Fruit fly (Drosophila melanogaster) whole organism, embryonic: Measurements from ENCODE around the gene Prdm13.

ENCODE experiments used
- Aef1 ChIP-seq: fragments of 200-800 bp; sonication (Bioruptor generic); IDR thresholded peaks from 3 replicates; pipeline ENCODE4 v1.3.6; 2022; ENCODE audit warnings: missing biosample characterization, missing genetic modification characterization
- Asciz ChIP-seq: fragments of 200-800 bp; sonication (Bioruptor generic); optimal IDR thresholded peaks from 2 replicates; lab custom pipeline; 2017; ENCODE audit warnings: missing biosample characterization, mild to moderate bottlenecking, missing genetic modification characterization, missing genetic modification reagents
- Atf6 ChIP-seq: fragments of 200-800 bp; sonication (Bioruptor generic); IDR thresholded peaks from 2 replicates; pipeline ENCODE4 v1.3.6; 2022; ENCODE audit warnings: missing biosample characterization, missing genetic modification characterization
- CG10147 ChIP-seq: fragments of 200-800 bp; sonication (Bioruptor generic); optimal IDR thresholded peaks from 2 replicates; lab custom pipeline; 2019; ENCODE audit warnings: missing biosample characterization, mild to moderate bottlenecking, missing genetic modification characterization, moderate library complexity
- CG10209 ChIP-seq: fragments of 200-800 bp; sonication (Bioruptor generic); optimal IDR thresholded peaks from 3 replicates; lab custom pipeline; 2017; ENCODE audit warnings: missing biosample characterization, mild to moderate bottlenecking, missing genetic modification characterization, missing genetic modification reagents
- CG10274 ChIP-seq: fragments of 200-800 bp; sonication (Bioruptor generic); optimal IDR thresholded peaks from 3 replicates; lab custom pipeline; 2017; ENCODE audit warnings: missing biosample characterization, mild to moderate bottlenecking, missing genetic modification characterization
- CG10321 ChIP-seq: fragments of 200-800 bp; sonication (Bioruptor generic); IDR thresholded peaks from 2 replicates; pipeline ENCODE4 v1.3.6; 2022; ENCODE audit warnings: missing biosample characterization, missing genetic modification characterization
- CG10979 ChIP-seq: fragments of 200-800 bp; sonication (Bioruptor generic); optimal IDR thresholded peaks from 2 replicates; lab custom pipeline; 2018; ENCODE audit warnings: missing biosample characterization, mild to moderate bottlenecking, missing genetic modification characterization, moderate library complexity
- CG12236 ChIP-seq: fragments of 200-800 bp; sonication (Bioruptor generic); optimal IDR thresholded peaks from 2 replicates; lab custom pipeline; 2016; ENCODE audit warnings: missing biosample characterization, missing genetic modification characterization
- CG15514 ChIP-seq: fragments of 200-800 bp; sonication (Bioruptor generic); optimal IDR thresholded peaks from 3 replicates; lab custom pipeline; 2017; ENCODE audit warnings: missing biosample characterization, missing genetic modification characterization, mild to moderate bottlenecking, moderate library complexity, missing genetic modification reagents
- CG17359 ChIP-seq: fragments of 200-800 bp; sonication (Bioruptor generic); optimal IDR thresholded peaks from 3 replicates; lab custom pipeline; 2018; ENCODE audit warnings: missing biosample characterization, mild to moderate bottlenecking, missing genetic modification characterization, moderate library complexity
- CG17912 ChIP-seq: fragments of 200-800 bp; sonication (Bioruptor generic); optimal IDR thresholded peaks from 2 replicates; lab custom pipeline; 2018; ENCODE audit warnings: missing biosample characterization, mild to moderate bottlenecking, missing genetic modification characterization
- CG1792 ChIP-seq: fragments of 200-800 bp; sonication (Bioruptor generic); optimal IDR thresholded peaks from 2 replicates; lab custom pipeline; 2016; ENCODE audit warnings: missing biosample characterization, missing genetic modification characterization
- CG3065 ChIP-seq: fragments of 200-800 bp; sonication (Bioruptor generic); optimal IDR thresholded peaks from 2 replicates; lab custom pipeline; 2016; ENCODE audit warnings: missing biosample characterization, missing genetic modification characterization
- CG32532 ChIP-seq: fragments of 200-800 bp; sonication (Bioruptor generic); IDR thresholded peaks from 2 replicates; pipeline ENCODE4 v1.3.6; 2022; ENCODE audit warnings: missing biosample characterization, missing genetic modification characterization
- CG32772 ChIP-seq: fragments of 200-800 bp; sonication (Bioruptor generic); IDR thresholded peaks from 2 replicates; pipeline ENCODE4 v1.3.6; 2022; ENCODE audit warnings: missing biosample characterization, missing genetic modification characterization
- CG4404 ChIP-seq: fragments of 200-800 bp; sonication (Bioruptor generic); IDR thresholded peaks from 2 replicates; pipeline ENCODE4 v1.3.6; 2022; ENCODE audit warnings: missing biosample characterization, missing genetic modification characterization
- CG6272 ChIP-seq: fragments of 200-800 bp; sonication (Bioruptor generic); IDR thresholded peaks from 2 replicates; pipeline ENCODE4 v1.3.6; 2022; ENCODE audit warnings: missing biosample characterization, missing genetic modification characterization
- CG6654 ChIP-seq: fragments of 200-800 bp; sonication (Bioruptor generic); optimal IDR thresholded peaks from 2 replicates; lab custom pipeline; 2017; ENCODE audit warnings: missing biosample characterization, mild to moderate bottlenecking, missing genetic modification characterization
- CG7372 ChIP-seq: fragments of 200-800 bp; sonication (Bioruptor generic); IDR thresholded peaks from 2 replicates; pipeline ENCODE4 v1.3.6; 2022; ENCODE audit warnings: missing biosample characterization, missing genetic modification characterization
- CG7987 ChIP-seq: fragments of 200-800 bp; sonication (Bioruptor generic); optimal IDR thresholded peaks from 2 replicates; lab custom pipeline; 2018; ENCODE audit warnings: missing biosample characterization, mild to moderate bottlenecking, missing genetic modification characterization, moderate library complexity
- CG8388 ChIP-seq: fragments of 200-800 bp; sonication (Bioruptor generic); optimal IDR thresholded peaks from 2 replicates; lab custom pipeline; 2019; ENCODE audit warnings: missing biosample characterization, mild to moderate bottlenecking, missing genetic modification characterization, moderate library complexity
- CG9797 ChIP-seq: fragments of 200-800 bp; sonication (Bioruptor generic); optimal IDR thresholded peaks from 3 replicates; lab custom pipeline; 2018; ENCODE audit warnings: missing biosample characterization, mild to moderate bottlenecking, missing genetic modification characterization
- CkIIα-i1 ChIP-seq: fragments of 200-800 bp; sonication (Bioruptor generic); IDR thresholded peaks from 2 replicates; pipeline ENCODE4 v1.3.6; 2022; ENCODE audit warnings: missing biosample characterization, missing genetic modification characterization
- CoRest ChIP-seq: fragments of 200-800 bp; sonication (Bioruptor generic); optimal IDR thresholded peaks from 3 replicates; lab custom pipeline; 2018; ENCODE audit warnings: missing biosample characterization, mild to moderate bottlenecking, missing genetic modification characterization, moderate library complexity
- CrebB ChIP-seq: fragments of 200-800 bp; sonication (Bioruptor generic); optimal IDR thresholded peaks from 3 replicates; lab custom pipeline; 2018; ENCODE audit warnings: missing biosample characterization, mild to moderate bottlenecking, missing genetic modification characterization
- Gug ChIP-seq: fragments of 200-800 bp; sonication (Bioruptor generic); IDR thresholded peaks from 4 replicates; pipeline ENCODE4 v1.3.6; 2022; ENCODE audit warnings: missing biosample characterization, missing genetic modification characterization
- HmgD ChIP-seq: fragments of 200-800 bp; sonication (Bioruptor generic); optimal IDR thresholded peaks from 3 replicates; lab custom pipeline; 2016; ENCODE audit warnings: missing biosample characterization, missing genetic modification characterization
- HmgZ ChIP-seq: fragments of 200-800 bp; sonication (Bioruptor generic); optimal IDR thresholded peaks from 2 replicates; lab custom pipeline; 2018; ENCODE audit warnings: missing biosample characterization, mild to moderate bottlenecking, missing genetic modification characterization
- NC2β ChIP-seq: fragments of 200-800 bp; sonication (Bioruptor generic); optimal IDR thresholded peaks from 2 replicates; lab custom pipeline; 2016; ENCODE audit warnings: missing biosample characterization, missing genetic modification characterization
- Neu2 ChIP-seq: fragments of 200-800 bp; sonication (Bioruptor generic); optimal IDR thresholded peaks from 3 replicates; lab custom pipeline; 2016; ENCODE audit warnings: missing biosample characterization, missing genetic modification characterization, borderline replicate concordance
- Nf-YB ChIP-seq: fragments of 200-800 bp; sonication (Bioruptor generic); optimal IDR thresholded peaks from 3 replicates; lab custom pipeline; 2019; ENCODE audit warnings: missing biosample characterization, mild to moderate bottlenecking, missing genetic modification characterization, moderate library complexity
- Oli ChIP-seq: fragments of 200-800 bp; sonication (Bioruptor generic); optimal IDR thresholded peaks from 2 replicates; lab custom pipeline; 2018; ENCODE audit warnings: missing biosample characterization, mild to moderate bottlenecking, missing genetic modification characterization, moderate library complexity
- Taf1 ChIP-seq: fragments of 200-800 bp; sonication (Bioruptor generic); IDR thresholded peaks from 2 replicates; pipeline ENCODE4 v1.3.6; 2022; ENCODE audit warnings: missing biosample characterization, missing genetic modification characterization
- Usf ChIP-seq: fragments of 200-800 bp; sonication (Bioruptor generic); optimal IDR thresholded peaks from 2 replicates; lab custom pipeline; 2017; ENCODE audit warnings: missing genotype, missing biosample characterization, missing genetic modification characterization
- danr ChIP-seq: fragments of 200-800 bp; sonication (Bioruptor generic); IDR thresholded peaks from 2 replicates; pipeline ENCODE4 v1.3.6; 2022; ENCODE audit warnings: missing biosample characterization, missing genetic modification characterization
- disco-r ChIP-seq: fragments of 200-800 bp; sonication (Bioruptor generic); optimal IDR thresholded peaks from 2 replicates; lab custom pipeline; 2016; ENCODE audit warnings: missing biosample characterization, missing genetic modification characterization
- eve ChIP-seq, 2 experiments: fragments of >200 bp; optimal IDR thresholded peaks; 2 replicates each; lab custom pipeline; 2017; ENCODE audit warnings: missing biosample characterization in 2 of 2, missing genetic modification characterization in 2 of 2
- grau ChIP-seq: fragments of 200-800 bp; optimal IDR thresholded peaks from 3 replicates; lab custom pipeline; 2019; ENCODE audit warnings: missing biosample characterization, mild to moderate bottlenecking, missing genetic modification characterization, moderate library complexity
- kah ChIP-seq: fragments of 200-800 bp; sonication (Bioruptor generic); optimal IDR thresholded peaks from 2 replicates; lab custom pipeline; 2018; ENCODE audit warnings: missing biosample characterization, mild to moderate bottlenecking, missing genetic modification characterization
- lmd ChIP-seq: fragments of 200-800 bp; sonication (Bioruptor generic); IDR thresholded peaks from 2 replicates; pipeline ENCODE4 v1.3.6; 2022; ENCODE audit warnings: missing biosample characterization, missing genetic modification characterization
- lola ChIP-seq, 3 experiments: fragments of >200 bp in 2 of 3; fragments of 200-800 bp in 1 of 3; sonication (Bioruptor generic) in 1 of 3; optimal IDR thresholded peaks; 2 replicates each; lab custom pipeline; 2017 to 2019; ENCODE audit warnings: missing biosample characterization in 3 of 3, missing genetic modification characterization in 3 of 3, mild to moderate bottlenecking in 1 of 3, moderate library complexity in 1 of 3
- maf-S ChIP-seq: fragments of 200-800 bp; sonication (Bioruptor generic); optimal IDR thresholded peaks from 2 replicates; lab custom pipeline; 2016; ENCODE audit warnings: missing biosample characterization, missing genetic modification characterization
- mld ChIP-seq: fragments of 200-800 bp; sonication (Bioruptor generic); IDR thresholded peaks from 3 replicates; pipeline ENCODE4 v1.3.6; 2022; ENCODE audit warnings: missing biosample characterization, missing genetic modification characterization; ENCODE audit not compliant: partially characterized antibody
- prd ChIP-seq, 3 experiments: fragments of >200 bp in 2 of 3; fragments of 200-800 bp in 1 of 3; sonication (Bioruptor generic) in 1 of 3; optimal IDR thresholded peaks in 2 of 3; IDR thresholded peaks in 1 of 3; 2 replicates in 2 of 3; 3 replicates in 1 of 3; pipeline versions ENCODE4 v1.3.6 to Lab custom; 2017 to 2022; ENCODE audit warnings: missing biosample characterization in 1 of 3, missing genetic modification characterization in 1 of 3
- scrt ChIP-seq: fragments of 200-800 bp; sonication (Bioruptor generic); optimal IDR thresholded peaks from 2 replicates; lab custom pipeline; 2018; ENCODE audit warnings: missing biosample characterization, mild to moderate bottlenecking, missing genetic modification characterization, moderate library complexity
- shn ChIP-seq: fragments of 200-800 bp; sonication (Bioruptor generic); optimal IDR thresholded peaks from 3 replicates; lab custom pipeline; 2016; ENCODE audit warnings: missing biosample characterization, missing genetic modification characterization
- sr ChIP-seq: fragments of 200-800 bp; sonication (Bioruptor generic); IDR thresholded peaks from 3 replicates; pipeline ENCODE4 v1.3.6; 2022; ENCODE audit warnings: missing biosample characterization, missing genetic modification characterization

Prdm13 gene

dm6 chr3L:6173826-6174255 is 10.9 kb downstream of the Prdm13 start, which contains the start of the genes fmt and CG7376 (continued):
- no peak for TF ChIP-seq CG10274 (GFP tag; lab: Kevin White, UChicago)
- no peak for TF ChIP-seq eve (GFP tag; optimal IDR thresholded peaks at IDR 0.05; lab: Kevin White, UChicago)
- no peak for TF ChIP-seq prd (optimal IDR thresholded peaks at IDR 0.05; lab: Kevin White, UChicago)
- peak; percentile 35; the same call in 1 of the 3 replicates for TF ChIP-seq prd (GFP tag; IDR thresholded peaks at IDR 0.05; lab: Robert Waterston, UW)
- no peak for TF ChIP-seq grau (tag; lab: Kevin White, UChicago)
- TF ChIP-seq maf-S (GFP tag; lab: Kevin White, UChicago), result no peak
- no peak for TF ChIP-seq CG7987 (GFP tag; lab: Kevin White, UChicago)
- TF ChIP-seq, all 482 proteins: peak for 92

dm6 chr3L:6181776-6182175 is 18.8 kb downstream of the Prdm13 start, which contains the start of gene CG10274:
Gene CG10274, minus strand, starts transcription at chr3L:6181829.
- TF ChIP-seq kah (no peak), CG6654 (GFP tag; lab: Kevin White, UChicago) (peak; percentile 18), lola (GFP tag; optimal IDR thresholded peaks at IDR 0.05; lab: Kevin White, UChicago) (peak in 1 of 3 experiments; percentile 81), HmgD (GFP tag; lab: Kevin White, UChicago) (peak; percentile 6), Oli (tag; lab: Kevin White, UChicago) (peak; percentile 68), CG7372 (GFP tag; lab: Robert Waterston, UW) (peak; percentile 66), HmgZ (tag; lab: Kevin White, UChicago) (peak; percentile 90), CG3065 (GFP tag; lab: Kevin White, UChicago) (no peak), sr (GFP tag; lab: Robert Waterston, UW) (no peak), mld (GFP tag; lab: Robert Waterston, UW) (no peak), CG17912 (GFP tag; lab: Kevin White, UChicago) (no peak), danr (no peak), CG9797 (peak; percentile 24), CG10321 (no peak), scrt (GFP tag; lab: Kevin White, UChicago) (no peak), Gug (peak; percentile 65; the same call in 3 of the 4 replicates), CG1792 (peak; percentile 43), Asciz (GFP tag; lab: Kevin White, UChicago) (no peak), CG15514 (GFP tag; lab: Kevin White, UChicago) (no peak), CG32772 (GFP tag; lab: Robert Waterston, UW) (peak; percentile 52; the same call in 1 of the 2 replicates), CG12236 (peak; percentile 21), CG10979 (tag; lab: Kevin White, UChicago) (peak; percentile 74), CG4404 (GFP tag; lab: Robert Waterston, UW) (peak; percentile 71), CG6272 (GFP tag; lab: Robert Waterston, UW) (0 out of 2 replicates have a peak, but pooled peaks have one; percentile 47), Taf1 (GFP tag; lab: Robert Waterston, UW) (no peak), shn (peak; percentile 70), CG10209 (GFP tag; lab: Kevin White, UChicago) (peak; percentile 76), lmd (GFP tag; lab: Robert Waterston, UW) (peak; percentile 80), disco-r (GFP tag; lab: Kevin White, UChicago) (no peak), NC2β (GFP tag; lab: Kevin White, UChicago) (peak; percentile 23), CrebB (tag; lab: Kevin White, UChicago) (peak; percentile 38), CoRest (peak; percentile 90), CG32532 (GFP tag; lab: Robert Waterston, UW) (peak; percentile 66), CkIIα-i1 (GFP tag; lab: Robert Waterston, UW) (no peak), Nf-YB (GFP tag; lab: Kevin White, UChicago) (peak; percentile 46), CG10147 (GFP tag; lab: Kevin White, UChicago) (no peak), Aef1 (peak; percentile 61), Usf (GFP tag; lab: Kevin White, UChicago) (peak; percentile 47), CG8388 (peak; percentile 50), Neu2 (GFP tag; lab: Kevin White, UChicago) (no peak), CG17359 (tag; lab: Kevin White, UChicago) (no peak), Atf6 (peak; percentile 66)
